Fruit fly (Drosophila melanogaster) whole organism, wandering third instar larva: ENCODE results near the gene CG7655.
A peak's percentile ranks its signal among the peaks of the same experiment; 100 is the strongest.

Experiments used
- Abd-B ChIP-seq: fragments of >200 bp; optimal IDR thresholded peaks from 2 replicates; lab custom pipeline; 2017; ENCODE audit warnings: missing biosample characterization, missing genetic modification characterization
- CG32264 ChIP-seq: fragments of 200-800 bp; sonication (Bioruptor generic); optimal IDR thresholded peaks from 2 replicates; lab custom pipeline; 2016; ENCODE audit warnings: missing biosample characterization, missing genetic modification characterization
- CG9705 ChIP-seq: fragments of 200-800 bp; sonication (Bioruptor generic); optimal IDR thresholded peaks from 2 replicates; lab custom pipeline; 2018; ENCODE audit warnings: missing biosample characterization, mild to moderate bottlenecking, missing genetic modification characterization
- CrebA ChIP-seq: fragments of 200-800 bp; sonication (Bioruptor generic); optimal IDR thresholded peaks from 2 replicates; lab custom pipeline; 2016; ENCODE audit warnings: missing biosample characterization, mild to moderate bottlenecking, missing genetic modification characterization, borderline replicate concordance
- Dfd ChIP-seq: fragments of >200 bp; optimal IDR thresholded peaks from 2 replicates; lab custom pipeline; 2017; ENCODE audit warnings: missing biosample characterization, missing genetic modification characterization
- Dif ChIP-seq: fragments of 200-275, 200-300 bp; sonication (Bioruptor generic); optimal IDR thresholded peaks from 2 replicates; lab custom pipeline; 2018; ENCODE audit warnings: missing biosample characterization, missing genetic modification characterization; ENCODE audit not compliant: partially characterized antibody
- GATAd ChIP-seq: sonication (Bioruptor generic); optimal IDR thresholded peaks from 2 replicates; lab custom pipeline; 2016; ENCODE audit warnings: missing biosample characterization, missing genetic modification characterization
- HLH106 ChIP-seq: fragments of 200-800 bp; optimal IDR thresholded peaks from 3 replicates; lab custom pipeline; 2019; ENCODE audit warnings: missing biosample characterization, mild to moderate bottlenecking, missing genetic modification characterization, moderate library complexity
- Hnf4 ChIP-seq: fragments of 200-800 bp; sonication (Bioruptor generic); optimal IDR thresholded peaks from 2 replicates; lab custom pipeline; 2016; ENCODE audit warnings: missing biosample characterization, mild to moderate bottlenecking, missing genetic modification characterization
- Hr78 ChIP-seq: fragments of >200 bp; optimal IDR thresholded peaks from 2 replicates; lab custom pipeline; 2017; ENCODE audit warnings: missing biosample characterization, missing genetic modification characterization
- Hr83 ChIP-seq: fragments of 200-300 bp; sonication (Bioruptor generic); optimal IDR thresholded peaks from 2 replicates; lab custom pipeline; 2016; ENCODE audit warnings: missing biosample characterization, mild to moderate bottlenecking, missing genetic modification characterization, moderate library complexity; ENCODE audit not compliant: poor library complexity, severe bottlenecking
- Jra ChIP-seq: sonication (Bioruptor generic); optimal IDR thresholded peaks from 2 replicates; lab custom pipeline; 2016; ENCODE audit warnings: missing biosample characterization, missing genetic modification characterization
- Mio ChIP-seq: sonication (Bioruptor generic); optimal IDR thresholded peaks from 2 replicates; lab custom pipeline; 2016; ENCODE audit warnings: missing biosample characterization, missing genetic modification characterization
- Myc ChIP-seq: fragments of >200 bp; optimal IDR thresholded peaks from 2 replicates; lab custom pipeline; 2017
- N ChIP-seq: fragments of >200 bp; optimal IDR thresholded peaks from 2 replicates; lab custom pipeline; 2018; ENCODE audit warnings: missing biosample characterization, missing external identifiers, missing genetic modification characterization
- OdsH ChIP-seq: fragments of 200-800 bp; sonication (Bioruptor generic); optimal IDR thresholded peaks from 2 replicates; lab custom pipeline; 2016; ENCODE audit warnings: missing biosample characterization, mild to moderate bottlenecking, missing genetic modification characterization
- Rel ChIP-seq, 2 experiments: fragments of 200-800 bp; sonication (Bioruptor generic) in 1 of 2; optimal IDR thresholded peaks; 2 replicates in 1 of 2; 3 replicates in 1 of 2; lab custom pipeline; 2016 to 2019; ENCODE audit warnings: mild to moderate bottlenecking in 2 of 2, missing biosample characterization in 2 of 2, missing genetic modification characterization in 2 of 2, moderate library complexity in 1 of 2
- Sp1 ChIP-seq: fragments of 200-800 bp; sonication (Bioruptor generic); optimal IDR thresholded peaks from 3 replicates; lab custom pipeline; 2019; ENCODE audit warnings: missing biosample characterization, mild to moderate bottlenecking, missing genetic modification characterization, moderate library complexity
- Vsx2 ChIP-seq: fragments of 200-300, 225-300 bp; sonication (Bioruptor generic); optimal IDR thresholded peaks from 2 replicates; lab custom pipeline; 2018; ENCODE audit warnings: missing biosample characterization, missing genetic modification characterization; ENCODE audit not compliant: partially characterized antibody
- br ChIP-seq: fragments of 200-800 bp; sonication (Bioruptor generic); optimal IDR thresholded peaks from 2 replicates; lab custom pipeline; 2016; ENCODE audit warnings: missing biosample characterization, missing genetic modification characterization
- brk ChIP-seq: fragments of 200-800 bp; sonication (Bioruptor generic); optimal IDR thresholded peaks from 2 replicates; lab custom pipeline; 2016; ENCODE audit warnings: missing biosample characterization, mild to moderate bottlenecking, missing genetic modification characterization
- dl ChIP-seq, 2 experiments: fragments of 175-275, 200-275 bp in 1 of 2; fragments of 200-275 bp in 1 of 2; sonication (Bioruptor generic); optimal IDR thresholded peaks; lab custom pipeline; 2018; ENCODE audit warnings: mild to moderate bottlenecking in 2 of 2, missing biosample characterization in 2 of 2, missing genetic modification characterization in 2 of 2, moderate library complexity in 2 of 2; ENCODE audit not compliant: partially characterized antibody in 2 of 2, insufficient read depth in 1 of 2
- dmrt93B ChIP-seq: fragments of 200-800 bp; sonication (Bioruptor generic); optimal IDR thresholded peaks from 2 replicates; lab custom pipeline; 2018; ENCODE audit warnings: missing biosample characterization, mild to moderate bottlenecking, missing genetic modification characterization
- dsf ChIP-seq: sonication (Bioruptor generic); optimal IDR thresholded peaks from 2 replicates; lab custom pipeline; 2016; ENCODE audit warnings: missing biosample characterization, missing genetic modification characterization, borderline replicate concordance
- ey ChIP-seq: fragments of 200-800 bp; sonication (Bioruptor generic); optimal IDR thresholded peaks from 2 replicates; lab custom pipeline; 2016; ENCODE audit warnings: missing biosample characterization, missing genetic modification characterization
- foxo ChIP-seq, 2 experiments: fragments of 200-800 bp; sonication (Bioruptor generic); optimal IDR thresholded peaks; 2 replicates in 1 of 2; 3 replicates in 1 of 2; lab custom pipeline; 2016 to 2017; ENCODE audit warnings: missing biosample characterization in 2 of 2, missing genetic modification characterization in 2 of 2
- fru ChIP-seq: fragments of 200-800 bp; sonication (Bioruptor generic); optimal IDR thresholded peaks from 3 replicates; lab custom pipeline; 2016; ENCODE audit warnings: missing biosample characterization, mild to moderate bottlenecking, missing genetic modification characterization
- h ChIP-seq: fragments of 200-800 bp; sonication (Bioruptor generic); optimal IDR thresholded peaks from 3 replicates; lab custom pipeline; 2016; ENCODE audit warnings: missing biosample characterization, mild to moderate bottlenecking, missing genetic modification characterization
- jim ChIP-seq: fragments of 175-275, 200-325 bp; sonication (Bioruptor generic); optimal IDR thresholded peaks from 2 replicates; lab custom pipeline; 2016; ENCODE audit warnings: missing biosample characterization, mild to moderate bottlenecking, missing genetic modification characterization
- lola ChIP-seq: fragments of >200 bp; optimal IDR thresholded peaks from 2 replicates; lab custom pipeline; 2017; ENCODE audit warnings: missing biosample characterization, missing genetic modification characterization
- pan ChIP-seq: fragments of >200 bp; optimal IDR thresholded peaks from 2 replicates; lab custom pipeline; 2017
- psq ChIP-seq: fragments of 200-800 bp; sonication (Bioruptor generic); optimal IDR thresholded peaks from 3 replicates; lab custom pipeline; 2017; ENCODE audit warnings: missing biosample characterization, mild to moderate bottlenecking, missing genetic modification characterization, moderate library complexity
- rgr ChIP-seq: fragments of 200-800 bp; sonication (Bioruptor generic); optimal IDR thresholded peaks from 3 replicates; lab custom pipeline; 2016; ENCODE audit warnings: missing biosample characterization, mild to moderate bottlenecking, missing genetic modification characterization
- sage ChIP-seq: fragments of 200-800 bp; sonication (Bioruptor generic); optimal IDR thresholded peaks from 2 replicates; lab custom pipeline; 2016; ENCODE audit warnings: missing biosample characterization, mild to moderate bottlenecking, missing genetic modification characterization
- sv ChIP-seq: fragments of 200-800 bp; sonication (Bioruptor generic); optimal IDR thresholded peaks from 3 replicates; lab custom pipeline; 2016; ENCODE audit warnings: missing biosample characterization, missing genetic modification characterization
- tai ChIP-seq: sonication (Bioruptor generic); optimal IDR thresholded peaks from 2 replicates; lab custom pipeline; 2016; ENCODE audit warnings: missing biosample characterization, missing genetic modification characterization
- usp ChIP-seq: fragments of >200 bp; optimal IDR thresholded peaks from 2 replicates; lab custom pipeline; 2017; ENCODE audit warnings: missing biosample characterization, missing genetic modification characterization
- woc ChIP-seq: sonication (Bioruptor generic); optimal IDR thresholded peaks from 2 replicates; lab custom pipeline; 2016; ENCODE audit warnings: missing biosample characterization, mild to moderate bottlenecking, missing genetic modification characterization

Gene CG7655

dm6 chr3R:17699891-17700487 lies 17.5 kb downstream of the CG7655 start:
- TF ChIP-seq foxo (GFP tag; optimal IDR thresholded peaks at IDR 0.05; lab: Kevin White, UChicago), result no peak
- TF ChIP-seq N (GFP tag; lab: Kevin White, UChicago), result no peak
- no peak for TF ChIP-seq ey (GFP tag; lab: Kevin White, UChicago)
- TF ChIP-seq HLH106 (tag; lab: Kevin White, UChicago), result no peak
- no peak for TF ChIP-seq Dfd (GFP tag; lab: Kevin White, UChicago)
- no peak for TF ChIP-seq h (GFP tag; lab: Kevin White, UChicago)
- TF ChIP-seq Hr83 (GFP tag; lab: Kevin White, UChicago), result peak; percentile 76
- no peak for TF ChIP-seq Hnf4 (GFP tag; lab: Kevin White, UChicago)
- no peak for TF ChIP-seq rgr
- no peak for TF ChIP-seq dl (GFP tag; optimal IDR thresholded peaks at IDR 0.05; lab: Kevin White, UChicago; ENCODE audit: insufficient read depth in 1 of 2, partially characterized antibody in 2 of 2)
- TF ChIP-seq Mio (GFP tag; lab: Kevin White, UChicago), result no peak
- TF ChIP-seq Sp1 (GFP tag; lab: Kevin White, UChicago), result no peak
- no peak for TF ChIP-seq dsf (GFP tag; lab: Kevin White, UChicago)
- no peak for TF ChIP-seq br (GFP tag; lab: Kevin White, UChicago)
- no peak for TF ChIP-seq OdsH (GFP tag; lab: Kevin White, UChicago)
- TF ChIP-seq Rel (GFP tag; optimal IDR thresholded peaks at IDR 0.05; lab: Kevin White, UChicago), result peak; percentile 89
- TF ChIP-seq Rel (tag; optimal IDR thresholded peaks at IDR 0.05; lab: Kevin White, UChicago), result no peak
- TF ChIP-seq Dif (GFP tag; lab: Kevin White, UChicago), result peak; percentile 57
- no peak for TF ChIP-seq usp (GFP tag; lab: Kevin White, UChicago)
- no peak for TF ChIP-seq CG9705
- TF ChIP-seq lola, result no peak

- TF ChIP-seq N (GFP tag; lab: Kevin White, UChicago) (no peak), tai (no peak), Dfd (GFP tag; lab: Kevin White, UChicago) (peak; percentile 66), psq (GFP tag; lab: Kevin White, UChicago) (peak; percentile 98), dmrt93B (GFP tag; lab: Kevin White, UChicago) (peak; percentile 97), Rel (GFP tag; optimal IDR thresholded peaks at IDR 0.05; lab: Kevin White, UChicago) (peak; percentile 79), Rel (tag; optimal IDR thresholded peaks at IDR 0.05; lab: Kevin White, UChicago) (peak; percentile 98), jim (no peak), CrebA (GFP tag; lab: Kevin White, UChicago) (no peak), h (GFP tag; lab: Kevin White, UChicago) (peak; percentile 91), CG32264 (peak; percentile 67), dsf (GFP tag; lab: Kevin White, UChicago) (no peak), lola (no peak), Vsx2 (no peak), pan (no peak), HLH106 (tag; lab: Kevin White, UChicago) (peak; percentile 99), brk (GFP tag; lab: Kevin White, UChicago) (peak; percentile 97), sv (peak; percentile 89), CG9705 (peak; percentile 97), Sp1 (GFP tag; lab: Kevin White, UChicago) (peak; percentile 99), Dif (GFP tag; lab: Kevin White, UChicago) (peak; percentile 47), rgr (peak; percentile 98), OdsH (GFP tag; lab: Kevin White, UChicago) (peak; percentile 99), Hr78 (no peak), br (GFP tag; lab: Kevin White, UChicago) (peak; percentile 88), Myc (no peak), Hr83 (GFP tag; lab: Kevin White, UChicago) (peak; percentile 40), Jra (peak; percentile 75), Abd-B (GFP tag; lab: Kevin White, UChicago) (no peak), woc (GFP tag; lab: Kevin White, UChicago) (peak; percentile 82), usp (GFP tag; lab: Kevin White, UChicago) (no peak), GATAd (GFP tag; lab: Kevin White, UChicago) (no peak), Hnf4 (GFP tag; lab: Kevin White, UChicago) (no peak), dl (GFP tag; optimal IDR thresholded peaks at IDR 0.05; lab: Kevin White, UChicago; ENCODE audit: insufficient read depth in 1 of 2, partially characterized antibody in 2 of 2) (peak; percentile 14 to 67), ey (GFP tag; lab: Kevin White, UChicago) (peak; percentile 93), fru (GFP tag; lab: Kevin White, UChicago) (peak; percentile 96), foxo (GFP tag; optimal IDR thresholded peaks at IDR 0.05; lab: Kevin White, UChicago) (peak in 1 of 2 experiments; percentile 99), Mio (GFP tag; lab: Kevin White, UChicago) (no peak), sage (GFP tag; lab: Kevin White, UChicago) (peak; percentile 91)
These were observed 18.1 kb downstream of the CG7655 start for dm6 chr3R:17700488-17701130.
